Worm (Caenorhabditis elegans) whole organism, mixed stage, embryonic: Measurements from ENCODE around the gene C09F12.2.

Experiments
- M03D4.4 ChIP-seq: sonication (generic microtip); optimal IDR thresholded peaks from 2 replicates; lab custom pipeline; 2017; ENCODE audit warnings: mild to moderate bottlenecking, missing genetic modification characterization, missing compliant biosample characterization
- blmp-1 ChIP-seq: fragments of 150-350 bp; optimal IDR thresholded peaks from 2 replicates; lab custom pipeline; 2014; ENCODE audit warnings: missing biosample characterization, missing genetic modification characterization
- ceh-39 ChIP-seq: fragments of 150-350 bp; optimal IDR thresholded peaks from 2 replicates; lab custom pipeline; 2014; ENCODE audit warnings: missing biosample characterization, missing genetic modification characterization
- ceh-43 ChIP-seq: fragments of 200-800 bp; sonication (Bioruptor generic); optimal IDR thresholded peaks from 2 replicates; lab custom pipeline; 2018; ENCODE audit warnings: mild to moderate bottlenecking, missing genetic modification characterization, moderate library complexity, missing compliant biosample characterization
- ceh-83 ChIP-seq: fragments of 200-800 bp; sonication (Bioruptor generic); optimal IDR thresholded peaks from 2 replicates; lab custom pipeline; 2018; ENCODE audit warnings: mild to moderate bottlenecking, missing genetic modification characterization, missing compliant biosample characterization
- cnd-1 ChIP-seq: fragments of 200-800 bp; sonication (Bioruptor generic); optimal IDR thresholded peaks from 2 replicates; lab custom pipeline; 2018; ENCODE audit warnings: mild to moderate bottlenecking, missing genetic modification characterization, missing compliant biosample characterization
- drap-1 ChIP-seq: fragments of 200-800 bp; sonication (Bioruptor generic); optimal IDR thresholded peaks from 3 replicates; lab custom pipeline; 2018; ENCODE audit warnings: mild to moderate bottlenecking, missing genetic modification characterization, missing compliant biosample characterization
- elt-1 ChIP-seq: sonication (generic microtip); optimal IDR thresholded peaks from 2 replicates; lab custom pipeline; 2017; ENCODE audit warnings: missing genetic modification characterization, mild to moderate bottlenecking, missing compliant biosample characterization, antibody characterized with exemption, moderate library complexity, borderline replicate concordance; ENCODE audit not compliant: insufficient read depth
- flh-1 ChIP-seq: fragments of 200-800 bp; sonication (Bioruptor generic); optimal IDR thresholded peaks from 2 replicates; lab custom pipeline; 2018; ENCODE audit warnings: mild to moderate bottlenecking, missing genetic modification characterization, moderate library complexity, missing compliant biosample characterization
- hlh-1 ChIP-seq: fragments of 150-350 bp; optimal IDR thresholded peaks from 2 replicates; lab custom pipeline; 2014; ENCODE audit warnings: missing biosample characterization, missing genetic modification reagents, missing genetic modification characterization
- lin-13 ChIP-seq: fragments of 150-350 bp; optimal IDR thresholded peaks from 2 replicates; lab custom pipeline; 2014; ENCODE audit warnings: missing biosample characterization, missing genetic modification characterization
- lin-32 ChIP-seq: fragments of 200-800 bp; sonication (Bioruptor generic); optimal IDR thresholded peaks from 2 replicates; lab custom pipeline; 2018; ENCODE audit warnings: mild to moderate bottlenecking, missing genetic modification characterization, missing compliant biosample characterization
- lsy-2 ChIP-seq: fragments of 150-350 bp; optimal IDR thresholded peaks from 2 replicates; lab custom pipeline; 2014; ENCODE audit warnings: missing biosample characterization, missing genetic modification characterization
- mab-5 ChIP-seq: fragments of 150-350 bp; optimal IDR thresholded peaks from 2 replicates; lab custom pipeline; 2014; ENCODE audit warnings: missing biosample characterization, missing genetic modification characterization
- mls-2 ChIP-seq: sonication (generic microtip); optimal IDR thresholded peaks from 2 replicates; lab custom pipeline; 2016; ENCODE audit warnings: mild to moderate bottlenecking, missing genetic modification characterization, moderate library complexity, missing compliant biosample characterization
- nhr-12 ChIP-seq: fragments of 150-350 bp; optimal IDR thresholded peaks from 2 replicates; lab custom pipeline; 2014; ENCODE audit warnings: missing biosample characterization, missing genetic modification characterization
- nhr-2 ChIP-seq: fragments of 150-350 bp; optimal IDR thresholded peaks from 2 replicates; lab custom pipeline; 2014; ENCODE audit warnings: missing biosample characterization, missing genetic modification characterization
- nhr-76 ChIP-seq: sonication (generic microtip); optimal IDR thresholded peaks from 2 replicates; lab custom pipeline; 2017; ENCODE audit warnings: missing biosample characterization, missing genetic modification characterization
- pha-4 ChIP-seq: fragments of 150-350 bp; optimal IDR thresholded peaks from 2 replicates; lab custom pipeline; 2018; ENCODE audit warnings: missing biosample characterization, missing genetic modification reagents, missing genetic modification characterization
- snpc-4 ChIP-seq: fragments of 150-350 bp; optimal IDR thresholded peaks from 2 replicates; lab custom pipeline; 2014; ENCODE audit warnings: missing biosample characterization, missing genetic modification characterization
- tbx-8 ChIP-seq: fragments of 200-800 bp; sonication (Bioruptor generic); optimal IDR thresholded peaks from 2 replicates; lab custom pipeline; 2018; ENCODE audit warnings: mild to moderate bottlenecking, missing genetic modification characterization, moderate library complexity, missing compliant biosample characterization
- unc-39 ChIP-seq: fragments of 150-350 bp; optimal IDR thresholded peaks from 2 replicates; lab custom pipeline; 2014; ENCODE audit warnings: missing biosample characterization, missing genetic modification characterization
- unc-62 ChIP-seq: fragments of 150-350 bp; optimal IDR thresholded peaks from 2 replicates; lab custom pipeline; 2014; ENCODE audit warnings: missing biosample characterization, missing genetic modification reagents, missing genetic modification characterization
- zip-8 ChIP-seq: fragments of 150-350 bp; optimal IDR thresholded peaks from 2 replicates; lab custom pipeline; 2014; ENCODE audit warnings: missing biosample characterization, missing genetic modification characterization

Gene C09F12.2

ce11 chrX:11103173-11103572 is 49.5 kb downstream of the C09F12.2 start:
- TF ChIP-seq mls-2 = no peak
- TF ChIP-seq flh-1 = no peak
- TF ChIP-seq ceh-83 (GFP tag; lab: Kevin White, UChicago) = no peak
- TF ChIP-seq tbx-8 (GFP tag; lab: Kevin White, UChicago) = no peak
- TF ChIP-seq blmp-1 (tag; lab: Kevin White, UChicago) = no peak
- TF ChIP-seq nhr-2 (tag; lab: Kevin White, UChicago) = no peak
- TF ChIP-seq drap-1 (GFP tag; lab: Kevin White, UChicago) = no peak
- TF ChIP-seq nhr-12 (tag; lab: Kevin White, UChicago) = no peak
- TF ChIP-seq lin-13 (tag; lab: Kevin White, UChicago) = no peak
- no peak for TF ChIP-seq snpc-4 (tag; lab: Kevin White, UChicago)
- TF ChIP-seq lin-32 = no peak
- no peak for TF ChIP-seq zip-8 (tag; lab: Kevin White, UChicago)
- TF ChIP-seq, all 35 proteins: peak for 0

ce11 chrX:11104883-11105629 is 51.3 kb downstream of the C09F12.2 start, which contains the start of gene W02H3.1:
W02H3.1 (minus strand) TSS chrX:11105460.
- TF ChIP-seq ceh-43 (GFP tag; lab: Kevin White, UChicago) = no peak
- no peak for TF ChIP-seq unc-39 (tag; lab: Kevin White, UChicago)
- no peak for TF ChIP-seq ceh-83 (GFP tag; lab: Kevin White, UChicago)
- no peak for TF ChIP-seq flh-1
- TF ChIP-seq blmp-1 (tag; lab: Kevin White, UChicago) = no peak
- no peak for TF ChIP-seq hlh-1
- TF ChIP-seq M03D4.4 (tag; lab: Kevin White, UChicago) = no peak
- no peak for TF ChIP-seq mab-5
- TF ChIP-seq elt-1 = no peak
- TF ChIP-seq lin-32 = no peak
- no peak for TF ChIP-seq pha-4 (tag; lab: Kevin White, UChicago)
- no peak for TF ChIP-seq drap-1 (GFP tag; lab: Kevin White, UChicago)
- TF ChIP-seq unc-62 (GFP tag; lab: Kevin White, UChicago) = no peak
- TF ChIP-seq nhr-2 (tag; lab: Kevin White, UChicago) = no peak
- TF ChIP-seq cnd-1 = no peak
- no peak for TF ChIP-seq lsy-2 (tag; lab: Kevin White, UChicago)
- TF ChIP-seq zip-8 (tag; lab: Kevin White, UChicago) = no peak
- no peak for TF ChIP-seq nhr-76
- TF ChIP-seq ceh-39 (tag; lab: Kevin White, UChicago) = no peak
